Worm (Caenorhabditis elegans) whole organism, L2 larva: ENCODE measurements around the gene C17B7.9.

ENCODE experiments used
- F13H6.1 ChIP-seq: sonication (generic microtip); optimal IDR thresholded peaks from 2 replicates; lab custom pipeline; 2016; ENCODE audit warnings: missing genetic modification characterization, missing compliant biosample characterization
- aly-2 ChIP-seq: fragments of 150-350 bp; optimal IDR thresholded peaks from 2 replicates; lab custom pipeline; 2014; ENCODE audit warnings: missing biosample characterization, missing genetic modification characterization
- elt-3 ChIP-seq: sonication (generic microtip); optimal IDR thresholded peaks from 2 replicates; lab custom pipeline; 2017; ENCODE audit warnings: missing biosample characterization, missing genetic modification characterization
- fos-1 ChIP-seq: fragments of 150-350 bp; optimal IDR thresholded peaks from 2 replicates; lab custom pipeline; 2014; ENCODE audit warnings: missing biosample characterization, missing genetic modification characterization
- lin-39 ChIP-seq: fragments of 150-350 bp; optimal IDR thresholded peaks from 2 replicates; lab custom pipeline; 2014; ENCODE audit warnings: missing biosample characterization, missing genetic modification reagents, missing genetic modification characterization
- lsy-2 ChIP-seq, 2 experiments: fragments of 150-350 bp in 1 of 2; sonication (generic microtip) in 1 of 2; optimal IDR thresholded peaks; 2 replicates each; lab custom pipeline; 2014 to 2017; ENCODE audit warnings: missing biosample characterization in 2 of 2, missing genetic modification characterization in 2 of 2
- mdl-1 ChIP-seq, 2 experiments: fragments of 150-350 bp in 1 of 2; sonication (generic microtip) in 1 of 2; optimal IDR thresholded peaks; 2 replicates each; lab custom pipeline; 2017; ENCODE audit warnings: missing biosample characterization in 2 of 2, missing genetic modification characterization in 2 of 2
- nhr-12 ChIP-seq: fragments of 150-350 bp; optimal IDR thresholded peaks from 2 replicates; lab custom pipeline; 2014; ENCODE audit warnings: missing biosample characterization, missing genetic modification characterization
- nhr-25 ChIP-seq: fragments of 150-350 bp; sonication (generic microtip); optimal IDR thresholded peaks from 3 replicates; lab custom pipeline; 2014; ENCODE audit warnings: missing biosample characterization, missing genetic modification characterization
- sma-3 ChIP-seq: sonication (generic microtip); optimal IDR thresholded peaks from 2 replicates; lab custom pipeline; 2016; ENCODE audit warnings: missing genetic modification reagents, missing genetic modification characterization, missing compliant biosample characterization
- snpc-4 ChIP-seq: fragments of 150-350 bp; optimal IDR thresholded peaks from 2 replicates; lab custom pipeline; 2014; ENCODE audit warnings: missing biosample characterization, missing genetic modification characterization
- zag-1 ChIP-seq: fragments of 150-350 bp; optimal IDR thresholded peaks from 2 replicates; lab custom pipeline; 2014; ENCODE audit warnings: missing biosample characterization, missing genetic modification characterization

ce11 chrV:3281523-3281922 is 50.4 kb downstream of the C17B7.9 start, which contains the start of gene T28A11.25:
- TF ChIP-seq sma-3 (GFP tag; lab: Kevin White, UChicago) (no peak), lin-39 (no peak), zag-1 (tag; lab: Kevin White, UChicago) (no peak), F13H6.1 (tag; lab: Kevin White, UChicago) (no peak), nhr-12 (tag; lab: Kevin White, UChicago) (no peak), aly-2 (no peak), elt-3 (tag; lab: Kevin White, UChicago) (no peak), mdl-1 (tag; optimal IDR thresholded peaks at IDR 0.05; lab: Kevin White, UChicago) (no peak), nhr-25 (no peak), lsy-2 (tag; optimal IDR thresholded peaks at IDR 0.05; lab: Kevin White, UChicago) (no peak), fos-1 (tag; lab: Kevin White, UChicago) (no peak), snpc-4 (tag; lab: Kevin White, UChicago) (no peak)
